Fruit fly (Drosophila melanogaster) whole organism, embryonic: ENCODE data around the gene CG12081.

ENCODE experiments used
- Asciz ChIP-seq: fragments of 200-800 bp; sonication (Bioruptor generic); optimal IDR thresholded peaks from 2 replicates; lab custom pipeline; 2017; ENCODE audit warnings: missing biosample characterization, mild to moderate bottlenecking, missing genetic modification characterization, missing genetic modification reagents
- BEAF-32 ChIP-seq: fragments of 200-800 bp; sonication (Bioruptor generic); optimal IDR thresholded peaks from 3 replicates; lab custom pipeline; 2017; ENCODE audit warnings: missing biosample characterization, missing genetic modification characterization, mild to moderate bottlenecking, moderate library complexity, missing genetic modification reagents
- BtbVII ChIP-seq: fragments of 200-800 bp; sonication (Bioruptor generic); optimal IDR thresholded peaks from 3 replicates; lab custom pipeline; 2017; ENCODE audit warnings: missing biosample characterization, mild to moderate bottlenecking, missing genetic modification characterization
- CG10979 ChIP-seq: fragments of 200-800 bp; sonication (Bioruptor generic); optimal IDR thresholded peaks from 2 replicates; lab custom pipeline; 2018; ENCODE audit warnings: missing biosample characterization, mild to moderate bottlenecking, missing genetic modification characterization, moderate library complexity
- CG11456 ChIP-seq: fragments of 200-800 bp; sonication (Bioruptor generic); IDR thresholded peaks from 3 replicates; pipeline ENCODE4 v1.3.6; 2022; ENCODE audit warnings: missing biosample characterization, missing genetic modification characterization
- CG11560 ChIP-seq: fragments of 200-800 bp; sonication (Bioruptor generic); IDR thresholded peaks from 3 replicates; pipeline ENCODE4 v1.3.6; 2022; ENCODE audit warnings: missing biosample characterization, missing genetic modification characterization
- CG11723 ChIP-seq: fragments of 200-800 bp; sonication (Bioruptor generic); optimal IDR thresholded peaks from 2 replicates; lab custom pipeline; 2017; ENCODE audit warnings: missing biosample characterization, mild to moderate bottlenecking, missing genetic modification characterization
- CG12299 ChIP-seq: fragments of 200-800 bp; sonication (Bioruptor generic); optimal IDR thresholded peaks from 2 replicates; lab custom pipeline; 2018; ENCODE audit warnings: missing biosample characterization, mild to moderate bottlenecking, missing genetic modification characterization
- CG14860 ChIP-seq: fragments of 200-800 bp; sonication (Bioruptor generic); IDR thresholded peaks from 3 replicates; pipeline ENCODE4 v1.3.6; 2022; ENCODE audit warnings: missing biosample characterization, missing genetic modification characterization; ENCODE audit not compliant: partially characterized antibody
- CG16815 ChIP-seq: fragments of 200-800 bp; sonication (Bioruptor generic); optimal IDR thresholded peaks from 3 replicates; lab custom pipeline; 2017; ENCODE audit warnings: missing biosample characterization, mild to moderate bottlenecking, missing genetic modification characterization
- CG17802 ChIP-seq: fragments of 200-800 bp; sonication (Bioruptor generic); optimal IDR thresholded peaks from 2 replicates; lab custom pipeline; 2018; ENCODE audit warnings: missing biosample characterization, mild to moderate bottlenecking, missing genetic modification characterization, moderate library complexity
- CG6791 ChIP-seq: fragments of 200-800 bp; sonication (Bioruptor generic); IDR thresholded peaks from 3 replicates; pipeline ENCODE4 v1.3.6; 2022; ENCODE audit warnings: missing biosample characterization, missing genetic modification characterization; ENCODE audit not compliant: partially characterized antibody
- CG6813 ChIP-seq: fragments of 200-800 bp; sonication (Bioruptor generic); optimal IDR thresholded peaks from 2 replicates; lab custom pipeline; 2017; ENCODE audit warnings: missing biosample characterization, missing genetic modification characterization, mild to moderate bottlenecking, moderate library complexity, missing genetic modification reagents
- CG7372 ChIP-seq: fragments of 200-800 bp; sonication (Bioruptor generic); IDR thresholded peaks from 2 replicates; pipeline ENCODE4 v1.3.6; 2022; ENCODE audit warnings: missing biosample characterization, missing genetic modification characterization
- CG7556 ChIP-seq: fragments of 200-800 bp; sonication (Bioruptor generic); optimal IDR thresholded peaks from 2 replicates; lab custom pipeline; 2017; ENCODE audit warnings: missing biosample characterization, mild to moderate bottlenecking, missing genetic modification characterization
- CG8089 ChIP-seq: fragments of 200-800 bp; sonication (Bioruptor generic); optimal IDR thresholded peaks from 3 replicates; lab custom pipeline; 2016; ENCODE audit warnings: missing biosample characterization, missing genetic modification characterization
- CG9437 ChIP-seq: fragments of 200-800 bp; sonication (Bioruptor generic); optimal IDR thresholded peaks from 2 replicates; lab custom pipeline; 2018; ENCODE audit warnings: missing biosample characterization, mild to moderate bottlenecking, missing genetic modification characterization
- CG9727 ChIP-seq: fragments of 200-800 bp; sonication (Bioruptor generic); optimal IDR thresholded peaks from 3 replicates; lab custom pipeline; 2017; ENCODE audit warnings: missing biosample characterization, mild to moderate bottlenecking, missing genetic modification characterization
- CG9797 ChIP-seq: fragments of 200-800 bp; sonication (Bioruptor generic); optimal IDR thresholded peaks from 3 replicates; lab custom pipeline; 2018; ENCODE audit warnings: missing biosample characterization, mild to moderate bottlenecking, missing genetic modification characterization
- Dref ChIP-seq: fragments of 200-800 bp; sonication (Bioruptor generic); IDR thresholded peaks from 2 replicates; pipeline ENCODE4 v1.3.6; 2022; ENCODE audit warnings: missing biosample characterization, missing genetic modification characterization
- E2f1 ChIP-seq: fragments of 200-800 bp; sonication (Bioruptor generic); IDR thresholded peaks from 2 replicates; pipeline ENCODE4 v1.3.6; 2022; ENCODE audit warnings: missing biosample characterization, missing genetic modification characterization
- Hand ChIP-seq: fragments of 200-800 bp; sonication (Bioruptor generic); optimal IDR thresholded peaks from 2 replicates; lab custom pipeline; 2017; ENCODE audit warnings: mild to moderate bottlenecking, missing biosample characterization, missing genetic modification reagents, missing genetic modification characterization
- MESR4 ChIP-seq: fragments of 200-800 bp; sonication (Bioruptor generic); optimal IDR thresholded peaks from 2 replicates; lab custom pipeline; 2018; ENCODE audit warnings: missing biosample characterization, mild to moderate bottlenecking, missing genetic modification characterization, moderate library complexity
- NFAT ChIP-seq: fragments of 200-800 bp; sonication (Bioruptor generic); IDR thresholded peaks from 2 replicates; pipeline ENCODE4 v1.3.6; 2022; ENCODE audit warnings: missing biosample characterization, missing genetic modification characterization
- Scr ChIP-seq: fragments of 200-800 bp; sonication (Bioruptor generic); IDR thresholded peaks from 2 replicates; pipeline ENCODE4 v1.3.6; 2022; ENCODE audit warnings: missing biosample characterization, missing genetic modification characterization; ENCODE audit not compliant: partially characterized antibody
- Spps ChIP-seq: fragments of 200-800 bp; sonication (Bioruptor generic); optimal IDR thresholded peaks from 2 replicates; lab custom pipeline; 2018; ENCODE audit warnings: missing biosample characterization, mild to moderate bottlenecking, missing genetic modification characterization
- Stat92E ChIP-seq, 3 experiments: fragments of >200 bp in 2 of 3; fragments of 200-800 bp in 1 of 3; sonication (Bioruptor generic) in 1 of 3; optimal IDR thresholded peaks; 2 replicates each; lab custom pipeline; 2017 to 2019; ENCODE audit warnings: missing biosample characterization in 3 of 3, missing genetic modification characterization in 3 of 3, mild to moderate bottlenecking in 1 of 3, moderate library complexity in 1 of 3
- Tbp ChIP-seq: fragments of >200 bp; optimal IDR thresholded peaks from 2 replicates; lab custom pipeline; 2018; ENCODE audit warnings: missing biosample characterization, missing genetic modification characterization
- amos ChIP-seq: fragments of 200-800 bp; sonication (Bioruptor generic); IDR thresholded peaks from 2 replicates; pipeline ENCODE4 v1.3.6; 2022; ENCODE audit warnings: missing biosample characterization, missing genetic modification characterization; ENCODE audit not compliant: partially characterized antibody
- bab2 ChIP-seq: fragments of 200-800 bp; sonication (Bioruptor generic); optimal IDR thresholded peaks from 2 replicates; lab custom pipeline; 2016; ENCODE audit warnings: missing biosample characterization, missing genetic modification characterization
- br ChIP-seq: fragments of >200 bp; optimal IDR thresholded peaks from 2 replicates; lab custom pipeline; 2017
- chn ChIP-seq: fragments of 200-800 bp; sonication (Bioruptor generic); optimal IDR thresholded peaks from 2 replicates; lab custom pipeline; 2016; ENCODE audit warnings: missing biosample characterization, missing genetic modification characterization
- corto ChIP-seq: fragments of 200-800 bp; sonication (Bioruptor generic); optimal IDR thresholded peaks from 2 replicates; lab custom pipeline; 2016; ENCODE audit warnings: missing biosample characterization, mild to moderate bottlenecking, missing genetic modification characterization, moderate library complexity
- gt ChIP-seq: fragments of 200-800 bp; sonication (Bioruptor generic); IDR thresholded peaks from 2 replicates; pipeline ENCODE4 v1.3.6; 2022; ENCODE audit warnings: missing biosample characterization, missing genetic modification characterization
- luna ChIP-seq: fragments of 200-800 bp; sonication (Bioruptor generic); optimal IDR thresholded peaks from 2 replicates; lab custom pipeline; 2016; ENCODE audit warnings: missing biosample characterization, missing genetic modification characterization
- odd ChIP-seq: fragments of 200-800 bp; sonication (Bioruptor generic); optimal IDR thresholded peaks from 2 replicates; lab custom pipeline; 2017; ENCODE audit warnings: missing biosample characterization, mild to moderate bottlenecking, missing genetic modification characterization
- onecut ChIP-seq: fragments of 200-800 bp; sonication (Bioruptor generic); IDR thresholded peaks from 2 replicates; pipeline ENCODE4 v1.3.6; 2022; ENCODE audit warnings: missing biosample characterization, missing genetic modification characterization
- pb ChIP-seq: fragments of 200-800 bp; sonication (Bioruptor generic); optimal IDR thresholded peaks from 3 replicates; lab custom pipeline; 2016; ENCODE audit warnings: missing biosample characterization, missing genetic modification characterization
- peb ChIP-seq: fragments of 200-800 bp; sonication (Bioruptor generic); IDR thresholded peaks from 2 replicates; pipeline ENCODE4 v1.3.6; 2022; ENCODE audit warnings: missing biosample characterization, missing genetic modification characterization
- phol ChIP-seq: fragments of 200-800 bp; sonication (Bioruptor generic); optimal IDR thresholded peaks from 3 replicates; lab custom pipeline; 2018; ENCODE audit warnings: missing biosample characterization, mild to moderate bottlenecking, missing genetic modification characterization, moderate library complexity
- rib ChIP-seq: fragments of 200-800 bp; sonication (Bioruptor generic); IDR thresholded peaks from 2 replicates; pipeline ENCODE4 v1.3.6; 2022; ENCODE audit warnings: missing biosample characterization, missing genetic modification characterization
- ro ChIP-seq: fragments of 200-800 bp; sonication (Bioruptor generic); IDR thresholded peaks from 2 replicates; pipeline ENCODE4 v1.3.6; 2022; ENCODE audit warnings: missing biosample characterization, missing genetic modification characterization
- sc ChIP-seq, 3 experiments: fragments of >200 bp in 2 of 3; fragments of 200-800 bp in 1 of 3; sonication (Bioruptor generic) in 1 of 3; optimal IDR thresholded peaks; 2 replicates in 2 of 3; 3 replicates in 1 of 3; lab custom pipeline; 2017; ENCODE audit warnings: mild to moderate bottlenecking in 1 of 3, missing biosample characterization in 1 of 3, missing genetic modification characterization in 1 of 3, missing genetic modification reagents in 1 of 3
- scrt ChIP-seq: fragments of 200-800 bp; sonication (Bioruptor generic); optimal IDR thresholded peaks from 2 replicates; lab custom pipeline; 2018; ENCODE audit warnings: missing biosample characterization, mild to moderate bottlenecking, missing genetic modification characterization, moderate library complexity
- tin ChIP-seq: fragments of 200-800 bp; sonication (Bioruptor generic); optimal IDR thresholded peaks from 3 replicates; lab custom pipeline; 2016; ENCODE audit warnings: missing biosample characterization, missing genetic modification characterization
- twi ChIP-seq: fragments of 200-800 bp; optimal IDR thresholded peaks from 2 replicates; lab custom pipeline; 2019; ENCODE audit warnings: missing biosample characterization, mild to moderate bottlenecking, missing genetic modification characterization, moderate library complexity
- unc-4 ChIP-seq: fragments of 200-800 bp; sonication (Bioruptor generic); IDR thresholded peaks from 2 replicates; pipeline ENCODE4 v1.3.6; 2022; ENCODE audit warnings: missing biosample characterization, missing genetic modification characterization; ENCODE audit not compliant: partially characterized antibody
- yki ChIP-seq: fragments of >200 bp; optimal IDR thresholded peaks from 3 replicates; lab custom pipeline; 2018
- z ChIP-seq: fragments of 200-800 bp; sonication (Bioruptor generic); IDR thresholded peaks from 3 replicates; pipeline ENCODE4 v1.3.6; 2022; ENCODE audit warnings: missing biosample characterization, missing genetic modification characterization
- zen ChIP-seq: fragments of 200-800 bp; sonication (Bioruptor generic); optimal IDR thresholded peaks from 3 replicates; lab custom pipeline; 2018; ENCODE audit warnings: missing biosample characterization, mild to moderate bottlenecking, missing genetic modification characterization, moderate library complexity
- zfh1 ChIP-seq: fragments of 200-800 bp; sonication (Bioruptor generic); IDR thresholded peaks from 3 replicates; pipeline ENCODE4 v1.3.6; 2022; ENCODE audit warnings: missing biosample characterization, missing genetic modification characterization

Gene CG12081

DNA sequence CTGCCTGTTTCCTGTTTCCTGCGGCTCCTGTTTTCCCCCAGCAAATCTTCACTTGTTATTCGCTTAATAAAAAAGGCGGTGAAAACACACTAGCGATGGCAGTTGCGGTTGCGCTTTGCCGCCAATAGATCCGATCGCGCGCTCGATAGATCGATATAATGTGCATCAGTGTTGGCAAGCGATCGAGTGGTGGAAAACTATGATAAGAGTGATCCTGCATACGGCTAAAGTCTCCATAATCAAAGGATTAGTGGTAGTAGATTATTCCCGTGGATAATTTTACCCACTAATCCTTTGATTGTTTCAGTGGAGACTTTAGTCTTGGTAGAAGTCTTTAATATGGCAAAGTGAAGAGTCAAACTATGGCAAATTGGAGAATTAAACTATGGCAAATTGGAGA is 17.6 kb downstream of the CG12081 start, which contains the start of gene Caf1-180 (continued):
- TF ChIP-seq CG7372 (GFP tag; lab: Robert Waterston, UW) (no peak), Stat92E (GFP tag; optimal IDR thresholded peaks at IDR 0.05; lab: Kevin White, UChicago) (no peak), sc (optimal IDR thresholded peaks at IDR 0.05; lab: Kevin White, UChicago) (no peak), sc (GFP tag; optimal IDR thresholded peaks at IDR 0.05; lab: Kevin White, UChicago) (no peak), BEAF-32 (GFP tag; lab: Kevin White, UChicago) (peak; percentile 91), Hand (no peak), CG8089 (GFP tag; lab: Kevin White, UChicago) (peak; percentile 19), CG11560 (no peak), unc-4 (GFP tag; lab: Robert Waterston, UW) (peak; percentile 75), Dref (GFP tag; lab: Robert Waterston, UW) (peak; percentile 89), CG11456 (GFP tag; lab: Robert Waterston, UW) (peak; percentile 49; the same call in 1 of the 3 replicates), Spps (tag; lab: Kevin White, UChicago) (no peak), chn (GFP tag; lab: Kevin White, UChicago) (peak; percentile 43), onecut (GFP tag; lab: Robert Waterston, UW) (no peak), CG7556 (GFP tag; lab: Kevin White, UChicago) (no peak), gt (GFP tag; lab: Robert Waterston, UW) (no peak), zfh1 (GFP tag; lab: Robert Waterston, UW) (no peak), amos (GFP tag; lab: Robert Waterston, UW) (peak; percentile 92), CG16815 (GFP tag; lab: Kevin White, UChicago) (no peak), corto (no peak), CG12299 (tag; lab: Kevin White, UChicago) (no peak), CG9727 (GFP tag; lab: Kevin White, UChicago) (no peak), rib (no peak), CG9797 (GFP tag; lab: Kevin White, UChicago) (peak; percentile 36), br (lab: Kevin White, UChicago) (no peak), yki (no peak), CG6791 (GFP tag; lab: Robert Waterston, UW) (peak; percentile 83), tin (GFP tag; lab: Kevin White, UChicago) (no peak), Tbp (GFP tag; lab: Kevin White, UChicago) (no peak), luna (no peak), NFAT (peak; percentile 56; the same call in 1 of the 2 replicates), BtbVII (no peak), CG17802 (no peak), ro (GFP tag; lab: Robert Waterston, UW) (no peak), CG10979 (tag; lab: Kevin White, UChicago) (peak; percentile 1), scrt (GFP tag; lab: Kevin White, UChicago) (no peak), phol (peak; percentile 43), twi (tag; lab: Kevin White, UChicago) (no peak), MESR4 (GFP tag; lab: Kevin White, UChicago) (peak; percentile 26), E2f1 (GFP tag; lab: Robert Waterston, UW) (peak; percentile 99), CG14860 (GFP tag; lab: Robert Waterston, UW) (peak; percentile 57; the same call in 2 of the 3 replicates), odd (GFP tag; lab: Kevin White, UChicago) (no peak), Asciz (GFP tag; lab: Kevin White, UChicago) (no peak), Scr (peak; percentile 83), CG11723 (GFP tag; lab: Kevin White, UChicago) (no peak), z (GFP tag; lab: Robert Waterston, UW) (no peak), CG9437 (GFP tag; lab: Kevin White, UChicago) (no peak), zen (tag; lab: Kevin White, UChicago) (peak; percentile 28), peb (GFP tag; lab: Robert Waterston, UW) (no peak), pb (GFP tag; lab: Kevin White, UChicago) (no peak), CG6813 (no peak), bab2 (no peak)
